Fruit fly (Drosophila melanogaster) Kc167 (cell line): ENCODE results near the gene CG43844.

ENCODE experiments used
- Myc ChIP-seq: fragments of >200 bp; optimal IDR thresholded peaks from 2 replicates; lab custom pipeline; 2017; ENCODE audit warnings: missing external identifiers
- Sin3A ChIP-seq: fragments of >200 bp; optimal IDR thresholded peaks from 2 replicates; lab custom pipeline; 2018; ENCODE audit warnings: missing external identifiers
- h ChIP-seq: fragments of >200 bp; optimal IDR thresholded peaks from 3 replicates; lab custom pipeline; 2018; ENCODE audit warnings: missing external identifiers
- insv ChIP-seq: fragments of >200 bp; optimal IDR thresholded peaks from 3 replicates; lab custom pipeline; 2018; ENCODE audit warnings: missing external identifiers
- psq ChIP-seq: fragments of >200 bp; optimal IDR thresholded peaks from 2 replicates; lab custom pipeline; 2017; ENCODE audit warnings: missing external identifiers

- TF ChIP-seq Myc (lab: Kevin White, UChicago) (no peak), h (no peak), insv (lab: Kevin White, UChicago) (no peak), psq (lab: Kevin White, UChicago) (no peak), Sin3A (lab: Kevin White, UChicago) (no peak)
These were observed 29.8 kb upstream of the CG43844 start for dm6 chr3R:21859509-21859908.
